Worm (Caenorhabditis elegans) whole organism, L2 larva: ENCODE data around the gene F59G1.4.
A peak's percentile ranks its signal among the peaks of the same experiment; 100 is the strongest.

Experiments used
- C34F6.9 ChIP-seq: fragments of 150-350 bp; optimal IDR thresholded peaks from 2 replicates; lab custom pipeline; 2014; ENCODE audit warnings: missing biosample characterization, missing genetic modification characterization
- F13H6.1 ChIP-seq: sonication (generic microtip); optimal IDR thresholded peaks from 2 replicates; lab custom pipeline; 2016; ENCODE audit warnings: missing genetic modification characterization, missing compliant biosample characterization
- R02D3.7 ChIP-seq: fragments of 150-350 bp; optimal IDR thresholded peaks from 2 replicates; lab custom pipeline; 2014; ENCODE audit warnings: missing biosample characterization, missing genetic modification characterization
- Y55F3AM.14 ChIP-seq: fragments of 200-800 bp; sonication (Bioruptor generic); optimal IDR thresholded peaks from 2 replicates; lab custom pipeline; 2018; ENCODE audit warnings: mild to moderate bottlenecking, missing genetic modification characterization, missing compliant biosample characterization
- ZK546.5 ChIP-seq: sonication (generic microtip); optimal IDR thresholded peaks from 2 replicates; lab custom pipeline; 2017; ENCODE audit warnings: missing biosample characterization, missing genetic modification characterization
- alr-1 ChIP-seq: fragments of 150-350 bp; optimal IDR thresholded peaks from 2 replicates; lab custom pipeline; 2014; ENCODE audit warnings: missing biosample characterization, missing genetic modification characterization
- aly-2 ChIP-seq: fragments of 150-350 bp; optimal IDR thresholded peaks from 2 replicates; lab custom pipeline; 2014; ENCODE audit warnings: missing biosample characterization, missing genetic modification characterization
- ama-1 ChIP-seq: fragments of 150-350 bp; optimal IDR thresholded peaks from 2 replicates; lab custom pipeline; 2018; ENCODE audit warnings: inconsistent platforms
- blmp-1 ChIP-seq: sonication (generic microtip); optimal IDR thresholded peaks from 2 replicates; lab custom pipeline; 2017; ENCODE audit warnings: missing genetic modification characterization, mild to moderate bottlenecking, missing compliant biosample characterization, antibody characterized with exemption, moderate library complexity; ENCODE audit not compliant: insufficient read depth
- ceh-16 ChIP-seq: fragments of 150-350 bp; optimal IDR thresholded peaks from 2 replicates; lab custom pipeline; 2014; ENCODE audit warnings: missing biosample characterization, missing genetic modification characterization
- ceh-82 ChIP-seq: fragments of 150-350 bp; optimal IDR thresholded peaks from 2 replicates; lab custom pipeline; 2014; ENCODE audit warnings: missing biosample characterization, missing genetic modification characterization
- crh-2 ChIP-seq: sonication (generic microtip); optimal IDR thresholded peaks from 2 replicates; lab custom pipeline; 2017; ENCODE audit warnings: missing biosample characterization, missing genetic modification characterization
- dmd-4 ChIP-seq: sonication (generic microtip); optimal IDR thresholded peaks from 2 replicates; lab custom pipeline; 2017; ENCODE audit warnings: missing biosample characterization, missing genetic modification characterization
- egl-27 ChIP-seq: sonication (generic microtip); optimal IDR thresholded peaks from 3 replicates; lab custom pipeline; 2017; ENCODE audit warnings: missing biosample characterization, missing genetic modification reagents, missing genetic modification characterization
- elt-1 ChIP-seq: fragments of 150-350 bp; optimal IDR thresholded peaks from 2 replicates; lab custom pipeline; 2014; ENCODE audit warnings: missing biosample characterization, missing genetic modification characterization
- elt-3 ChIP-seq: sonication (generic microtip); optimal IDR thresholded peaks from 2 replicates; lab custom pipeline; 2017; ENCODE audit warnings: missing biosample characterization, missing genetic modification characterization
- fos-1 ChIP-seq: fragments of 150-350 bp; optimal IDR thresholded peaks from 2 replicates; lab custom pipeline; 2014; ENCODE audit warnings: missing biosample characterization, missing genetic modification characterization
- gmeb-1 ChIP-seq: fragments of 150-350 bp; optimal IDR thresholded peaks from 2 replicates; lab custom pipeline; 2014; ENCODE audit warnings: missing biosample characterization, missing genetic modification characterization
- lin-11 ChIP-seq: fragments of 150-350 bp; sonication (generic microtip); optimal IDR thresholded peaks from 2 replicates; lab custom pipeline; 2014; ENCODE audit warnings: missing biosample characterization, missing genetic modification characterization, inconsistent platforms, mixed read lengths
- lin-13 ChIP-seq: fragments of 150-350 bp; optimal IDR thresholded peaks from 2 replicates; lab custom pipeline; 2014; ENCODE audit warnings: missing biosample characterization, missing genetic modification reagents, missing genetic modification characterization
- lin-39 ChIP-seq: fragments of 150-350 bp; optimal IDR thresholded peaks from 2 replicates; lab custom pipeline; 2014; ENCODE audit warnings: missing biosample characterization, missing genetic modification reagents, missing genetic modification characterization
- lsy-2 ChIP-seq, 2 experiments: fragments of 150-350 bp in 1 of 2; sonication (generic microtip) in 1 of 2; optimal IDR thresholded peaks; 2 replicates each; lab custom pipeline; 2014 to 2017; ENCODE audit warnings: missing biosample characterization in 2 of 2, missing genetic modification characterization in 2 of 2
- mab-5 ChIP-seq: fragments of 150-350 bp; optimal IDR thresholded peaks from 2 replicates; lab custom pipeline; 2014; ENCODE audit warnings: missing biosample characterization, missing genetic modification characterization
- mbf-1 ChIP-seq: sonication (generic microtip); optimal IDR thresholded peaks from 2 replicates; lab custom pipeline; 2017; ENCODE audit warnings: missing biosample characterization, missing genetic modification characterization
- mdl-1 ChIP-seq, 2 experiments: fragments of 150-350 bp in 1 of 2; sonication (generic microtip) in 1 of 2; optimal IDR thresholded peaks; 2 replicates each; lab custom pipeline; 2017; ENCODE audit warnings: missing biosample characterization in 2 of 2, missing genetic modification characterization in 2 of 2
- nhr-10 ChIP-seq: sonication (generic microtip); optimal IDR thresholded peaks from 2 replicates; lab custom pipeline; 2017; ENCODE audit warnings: missing biosample characterization, missing genetic modification characterization
- nhr-11 ChIP-seq: fragments of 150-350 bp; optimal IDR thresholded peaks from 2 replicates; lab custom pipeline; 2014; ENCODE audit warnings: missing biosample characterization, missing genetic modification characterization
- nhr-12 ChIP-seq: fragments of 150-350 bp; optimal IDR thresholded peaks from 2 replicates; lab custom pipeline; 2014; ENCODE audit warnings: missing biosample characterization, missing genetic modification characterization
- nhr-129 ChIP-seq: fragments of 150-350 bp; optimal IDR thresholded peaks from 2 replicates; lab custom pipeline; 2014; ENCODE audit warnings: missing biosample characterization, missing genetic modification characterization
- nhr-21 ChIP-seq: fragments of 150-350 bp; optimal IDR thresholded peaks from 2 replicates; lab custom pipeline; 2014; ENCODE audit warnings: missing biosample characterization, missing genetic modification characterization
- nhr-23 ChIP-seq: fragments of 150-350 bp; optimal IDR thresholded peaks from 2 replicates; lab custom pipeline; 2014; ENCODE audit warnings: missing biosample characterization, missing genetic modification reagents, missing genetic modification characterization
- nhr-237 ChIP-seq: fragments of 150-350 bp; optimal IDR thresholded peaks from 2 replicates; lab custom pipeline; 2014; ENCODE audit warnings: missing biosample characterization, missing genetic modification characterization
- nhr-25 ChIP-seq: fragments of 150-350 bp; sonication (generic microtip); optimal IDR thresholded peaks from 3 replicates; lab custom pipeline; 2014; ENCODE audit warnings: missing biosample characterization, missing genetic modification characterization
- nhr-6 ChIP-seq: fragments of 150-350 bp; optimal IDR thresholded peaks from 2 replicates; lab custom pipeline; 2014; ENCODE audit warnings: missing biosample characterization, missing genetic modification characterization
- nhr-77 ChIP-seq: fragments of 150-350 bp; optimal IDR thresholded peaks from 2 replicates; lab custom pipeline; 2014; ENCODE audit warnings: missing biosample characterization, missing genetic modification characterization
- peb-1 ChIP-seq: fragments of 150-350 bp; optimal IDR thresholded peaks from 2 replicates; lab custom pipeline; 2014; ENCODE audit warnings: missing biosample characterization, missing genetic modification characterization
- sem-4 ChIP-seq: fragments of 150-350 bp; optimal IDR thresholded peaks from 2 replicates; lab custom pipeline; 2014; ENCODE audit warnings: missing biosample characterization, missing genetic modification reagents, missing genetic modification characterization
- skn-1 ChIP-seq: sonication (generic microtip); optimal IDR thresholded peaks from 2 replicates; lab custom pipeline; 2017; ENCODE audit warnings: missing biosample characterization, missing genetic modification characterization
- sma-3 ChIP-seq: sonication (generic microtip); optimal IDR thresholded peaks from 2 replicates; lab custom pipeline; 2016; ENCODE audit warnings: missing genetic modification reagents, missing genetic modification characterization, missing compliant biosample characterization
- sma-9 ChIP-seq, 2 experiments: fragments of 150-350 bp in 1 of 2; sonication (generic microtip) in 1 of 2; optimal IDR thresholded peaks; 2 replicates each; lab custom pipeline; 2014 to 2016; ENCODE audit warnings: missing genetic modification characterization in 2 of 2, mild to moderate bottlenecking in 1 of 2, missing biosample characterization in 1 of 2, missing compliant biosample characterization in 1 of 2, missing genetic modification reagents in 1 of 2, moderate library complexity in 1 of 2
- snpc-4 ChIP-seq: fragments of 150-350 bp; optimal IDR thresholded peaks from 2 replicates; lab custom pipeline; 2014; ENCODE audit warnings: missing biosample characterization, missing genetic modification characterization
- unc-39 ChIP-seq: fragments of 150-350 bp; optimal IDR thresholded peaks from 2 replicates; lab custom pipeline; 2014; ENCODE audit warnings: missing biosample characterization, missing genetic modification characterization
- unc-55 ChIP-seq: fragments of 150-350 bp; sonication (generic microtip); optimal IDR thresholded peaks from 3 replicates; lab custom pipeline; 2014; ENCODE audit warnings: missing biosample characterization, missing genetic modification reagents, missing genetic modification characterization
- unc-62 ChIP-seq: fragments of 150-350 bp; optimal IDR thresholded peaks from 2 replicates; lab custom pipeline; 2014; ENCODE audit warnings: missing biosample characterization, missing genetic modification reagents, missing genetic modification characterization
- zag-1 ChIP-seq: fragments of 150-350 bp; optimal IDR thresholded peaks from 2 replicates; lab custom pipeline; 2014; ENCODE audit warnings: missing biosample characterization, missing genetic modification characterization
- ztf-1 ChIP-seq: fragments of 200-800 bp; sonication (Bioruptor generic); conservative IDR thresholded peaks from 2 replicates; pipeline ENCODE4 v1.3.6; 2022; ENCODE audit warnings: missing genetic modification characterization, missing compliant biosample characterization
- ztf-11 ChIP-seq: sonication (generic microtip); optimal IDR thresholded peaks from 2 replicates; lab custom pipeline; 2017; ENCODE audit warnings: missing biosample characterization, missing genetic modification characterization
- ztf-4 ChIP-seq: fragments of 150-350 bp; optimal IDR thresholded peaks from 2 replicates; lab custom pipeline; 2014; ENCODE audit warnings: missing biosample characterization, missing genetic modification characterization

Gene F59G1.4

ce11 chrII:5871508-5871907, 24.5 kb upstream of the F59G1.4 start:
- peak; percentile 16 for TF ChIP-seq sma-9 (GFP tag; optimal IDR thresholded peaks at IDR 0.05; lab: Kevin White, UChicago)
- no peak for TF ChIP-seq sma-9 (tag; optimal IDR thresholded peaks at IDR 0.05; lab: Kevin White, UChicago)
- TF ChIP-seq nhr-129, result peak; percentile 23
- peak; percentile 45 for TF ChIP-seq unc-55 (GFP tag; lab: Kevin White, UChicago)
- TF ChIP-seq ztf-1, result no peak
- TF ChIP-seq lin-39 (tag; lab: Kevin White, UChicago), result no peak
- peak; percentile 73 for TF ChIP-seq mab-5 (tag; lab: Kevin White, UChicago)

ce11 chrII:5872414-5872813, 23.6 kb upstream of the F59G1.4 start:
- TF ChIP-seq fos-1, result peak; percentile 53
- no peak for TF ChIP-seq lin-11
- no peak for TF ChIP-seq aly-2 (tag; lab: Kevin White, UChicago)

- TF ChIP-seq mab-5 (tag; lab: Kevin White, UChicago) (no peak), unc-55 (GFP tag; lab: Kevin White, UChicago) (peak; percentile 55), Y55F3AM.14 (no peak), lsy-2 (tag; optimal IDR thresholded peaks at IDR 0.05; lab: Kevin White, UChicago) (peak in 1 of 2 experiments; percentile 33), unc-39 (tag; lab: Kevin White, UChicago) (no peak), nhr-25 (tag; lab: Kevin White, UChicago) (no peak), nhr-11 (tag; lab: Kevin White, UChicago) (no peak), peb-1 (tag; lab: Kevin White, UChicago) (no peak), mdl-1 (tag; optimal IDR thresholded peaks at IDR 0.05; lab: Kevin White, UChicago) (no peak), nhr-77 (tag; lab: Kevin White, UChicago) (no peak), ztf-1 (no peak), skn-1 (tag; lab: Kevin White, UChicago) (no peak), fos-1 (peak; percentile 77), sem-4 (tag; lab: Kevin White, UChicago) (no peak), sma-9 (GFP tag; optimal IDR thresholded peaks at IDR 0.05; lab: Kevin White, UChicago) (no peak), sma-9 (tag; optimal IDR thresholded peaks at IDR 0.05; lab: Kevin White, UChicago) (no peak), nhr-21 (tag; lab: Kevin White, UChicago) (no peak), F13H6.1 (tag; lab: Kevin White, UChicago) (peak; percentile 32), ama-1 (lab: Kevin White, UChicago) (no peak), ZK546.5 (tag; lab: Kevin White, UChicago) (no peak), aly-2 (tag; lab: Kevin White, UChicago) (no peak), crh-2 (peak; percentile 9), R02D3.7 (no peak), snpc-4 (no peak), nhr-6 (tag; lab: Kevin White, UChicago) (no peak), blmp-1 (tag; lab: Kevin White, UChicago) (no peak), unc-62 (GFP tag; lab: Kevin White, UChicago) (no peak), ceh-16 (tag; lab: Kevin White, UChicago) (no peak), nhr-12 (tag; lab: Kevin White, UChicago) (no peak), sma-3 (no peak), gmeb-1 (tag; lab: Kevin White, UChicago) (no peak), dmd-4 (tag; lab: Kevin White, UChicago) (no peak), lin-39 (tag; lab: Kevin White, UChicago) (no peak), egl-27 (no peak), lin-13 (GFP tag; lab: Kevin White, UChicago) (peak; percentile 13), ztf-4 (tag; lab: Kevin White, UChicago) (no peak), C34F6.9 (tag; lab: Kevin White, UChicago) (peak; percentile 34), elt-3 (tag; lab: Kevin White, UChicago) (no peak), elt-1 (no peak), nhr-237 (tag; lab: Kevin White, UChicago) (no peak), alr-1 (tag; lab: Kevin White, UChicago) (no peak), nhr-23 (tag; lab: Kevin White, UChicago) (no peak), zag-1 (tag; lab: Kevin White, UChicago) (peak; percentile 24), nhr-10 (tag; lab: Kevin White, UChicago) (no peak), mbf-1 (tag; lab: Kevin White, UChicago) (no peak), ceh-82 (tag; lab: Kevin White, UChicago) (no peak), ztf-11 (tag; lab: Kevin White, UChicago) (no peak), nhr-129 (peak; percentile 48), lin-11 (no peak)
Observed at ce11 chrII:5873564-5874070, 22.4 kb upstream of the F59G1.4 start, which contains the start of gene tex-2. TSS of gene tex-2 (minus strand) at chrII:5873614.
